Fruit fly (Drosophila melanogaster) whole organism, wandering third instar larva: Measurements from ENCODE around the gene CG1239.

Experiments
- CrebA ChIP-seq: fragments of 200-800 bp; sonication (Bioruptor generic); optimal IDR thresholded peaks from 2 replicates; lab custom pipeline; 2016; ENCODE audit warnings: missing biosample characterization, mild to moderate bottlenecking, missing genetic modification characterization, borderline replicate concordance
- GATAd ChIP-seq: sonication (Bioruptor generic); optimal IDR thresholded peaks from 2 replicates; lab custom pipeline; 2016; ENCODE audit warnings: missing biosample characterization, missing genetic modification characterization
- N ChIP-seq: fragments of >200 bp; optimal IDR thresholded peaks from 2 replicates; lab custom pipeline; 2018; ENCODE audit warnings: missing biosample characterization, missing external identifiers, missing genetic modification characterization
- Vsx2 ChIP-seq: fragments of 200-300, 225-300 bp; sonication (Bioruptor generic); optimal IDR thresholded peaks from 2 replicates; lab custom pipeline; 2018; ENCODE audit warnings: missing biosample characterization, missing genetic modification characterization; ENCODE audit not compliant: partially characterized antibody
- ey ChIP-seq: fragments of 200-800 bp; sonication (Bioruptor generic); optimal IDR thresholded peaks from 2 replicates; lab custom pipeline; 2016; ENCODE audit warnings: missing biosample characterization, missing genetic modification characterization
- foxo ChIP-seq, 2 experiments: fragments of 200-800 bp; sonication (Bioruptor generic); optimal IDR thresholded peaks; 2 replicates in 1 of 2; 3 replicates in 1 of 2; lab custom pipeline; 2016 to 2017; ENCODE audit warnings: missing biosample characterization in 2 of 2, missing genetic modification characterization in 2 of 2
- fru ChIP-seq: fragments of 200-800 bp; sonication (Bioruptor generic); optimal IDR thresholded peaks from 3 replicates; lab custom pipeline; 2016; ENCODE audit warnings: missing biosample characterization, mild to moderate bottlenecking, missing genetic modification characterization
- jim ChIP-seq: fragments of 175-275, 200-325 bp; sonication (Bioruptor generic); optimal IDR thresholded peaks from 2 replicates; lab custom pipeline; 2016; ENCODE audit warnings: missing biosample characterization, mild to moderate bottlenecking, missing genetic modification characterization
- lola ChIP-seq: fragments of >200 bp; optimal IDR thresholded peaks from 2 replicates; lab custom pipeline; 2017; ENCODE audit warnings: missing biosample characterization, missing genetic modification characterization
- pan ChIP-seq: fragments of >200 bp; optimal IDR thresholded peaks from 2 replicates; lab custom pipeline; 2017
- psq ChIP-seq: fragments of 200-800 bp; sonication (Bioruptor generic); optimal IDR thresholded peaks from 3 replicates; lab custom pipeline; 2017; ENCODE audit warnings: missing biosample characterization, mild to moderate bottlenecking, missing genetic modification characterization, moderate library complexity
- sage ChIP-seq: fragments of 200-800 bp; sonication (Bioruptor generic); optimal IDR thresholded peaks from 2 replicates; lab custom pipeline; 2016; ENCODE audit warnings: missing biosample characterization, mild to moderate bottlenecking, missing genetic modification characterization

DNA sequence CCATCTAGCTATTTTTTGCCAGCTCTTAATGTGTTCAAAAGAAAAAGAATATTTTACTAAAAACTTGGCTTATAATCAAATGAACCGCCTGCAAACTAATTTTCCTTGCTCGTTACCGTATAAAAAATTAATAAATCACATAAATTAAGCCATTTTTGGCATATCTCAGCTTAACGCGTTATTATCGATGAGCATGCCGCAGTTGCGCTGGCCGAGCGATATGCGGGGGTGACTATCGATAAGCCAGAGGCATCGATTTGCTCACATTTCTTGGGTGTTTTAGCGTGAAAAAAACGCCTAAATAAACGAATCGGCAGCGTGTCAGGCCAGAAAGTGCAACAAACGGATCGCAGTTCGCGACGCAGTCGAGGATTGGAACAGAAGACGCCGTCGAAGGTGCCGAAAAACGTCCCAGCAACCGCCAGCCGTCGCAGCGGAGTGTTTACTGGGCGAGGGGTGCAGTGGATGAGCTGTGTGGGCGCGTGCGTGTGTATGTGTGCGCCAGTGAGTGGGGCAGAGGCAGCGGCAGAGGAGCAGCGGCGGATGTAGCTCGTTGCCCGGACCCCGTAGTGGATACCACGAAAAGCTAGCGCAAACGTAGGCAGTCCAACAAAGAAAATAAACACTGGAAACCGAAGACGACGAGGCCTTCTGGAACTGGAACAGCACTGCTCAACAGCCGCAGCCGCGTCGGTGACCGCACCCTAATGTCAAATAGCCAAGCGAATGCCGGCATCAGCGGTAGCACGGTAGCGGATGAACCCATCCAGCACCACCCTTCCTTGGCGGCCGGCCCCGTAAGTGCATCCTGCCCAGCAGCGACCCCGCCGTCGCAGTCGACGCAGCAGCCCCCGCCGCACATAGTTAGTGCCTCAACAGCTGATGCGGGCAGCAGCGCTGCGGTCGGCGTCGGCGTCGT is 9.2 kb downstream of the CG1239 start, which contains the start of the genes Sym and Madm:
- no peak for TF ChIP-seq jim (GFP tag; lab: Kevin White, UChicago)
- TF ChIP-seq sage, result no peak
- peak; percentile 37 for TF ChIP-seq lola (GFP tag; lab: Kevin White, UChicago)
- no peak for TF ChIP-seq pan (lab: Kevin White, UChicago)
- TF ChIP-seq Vsx2 (GFP tag; lab: Kevin White, UChicago), result no peak
- peak; percentile 48 for TF ChIP-seq fru (GFP tag; lab: Kevin White, UChicago)
- no peak for TF ChIP-seq N (GFP tag; lab: Kevin White, UChicago)
- peak; percentile 15 for TF ChIP-seq psq
- TF ChIP-seq foxo (GFP tag; optimal IDR thresholded peaks at IDR 0.05; lab: Kevin White, UChicago), result peak in 1 of 2 experiments; percentile 39
- TF ChIP-seq CrebA (GFP tag; lab: Kevin White, UChicago), result no peak
- TF ChIP-seq GATAd (GFP tag; lab: Kevin White, UChicago), result no peak
- TF ChIP-seq ey (GFP tag; lab: Kevin White, UChicago), result peak; percentile 27
